Worm (Caenorhabditis elegans) whole organism, midembryonic: Measurements from ENCODE around the gene acr-23.

Source experiments
- cog-1 ChIP-seq: sonication (generic microtip); optimal IDR thresholded peaks from 2 replicates; lab custom pipeline; 2016; ENCODE audit warnings: missing genetic modification characterization, missing compliant biosample characterization
- flt-1 ChIP-seq: fragments of 200-800 bp; sonication (Bioruptor generic); IDR thresholded peaks from 2 replicates; pipeline ENCODE4 v1.3.6; 2022; ENCODE audit warnings: missing genetic modification characterization, missing compliant biosample characterization
- klf-2 ChIP-seq: fragments of 200-800 bp; sonication (Bioruptor generic); conservative IDR thresholded peaks from 2 replicates; pipeline ENCODE4 v1.3.6; 2022; ENCODE audit warnings: missing genetic modification reagents, missing genetic modification characterization, missing compliant biosample characterization
- ref-1 ChIP-seq: fragments of 200-800 bp; sonication (Bioruptor generic); conservative IDR thresholded peaks from 2 replicates; pipeline ENCODE4 v1.3.6; 2022; ENCODE audit warnings: missing genetic modification reagents, missing genetic modification characterization, missing compliant biosample characterization
- ztf-29 ChIP-seq: fragments of 200-800 bp; sonication (Bioruptor generic); IDR thresholded peaks from 2 replicates; pipeline ENCODE4 v1.3.6; 2022; ENCODE audit warnings: missing genetic modification reagents, missing genetic modification characterization, missing compliant biosample characterization

ce11 chrV:3644193-3644693 lies 15.1 kb downstream of the acr-23 start, which contains the start of gene F59B1.8:
- TF ChIP-seq ref-1, result no peak
- no peak for TF ChIP-seq ztf-29 (GFP tag; lab: Robert Waterston, UW)
- TF ChIP-seq flt-1 (GFP tag; lab: Robert Waterston, UW), result no peak
- no peak for TF ChIP-seq klf-2 (GFP tag; lab: Robert Waterston, UW)
- no peak for TF ChIP-seq cog-1
